Fruit fly (Drosophila melanogaster): ENCODE measurements around the gene hb.

The hb gene

DNA sequence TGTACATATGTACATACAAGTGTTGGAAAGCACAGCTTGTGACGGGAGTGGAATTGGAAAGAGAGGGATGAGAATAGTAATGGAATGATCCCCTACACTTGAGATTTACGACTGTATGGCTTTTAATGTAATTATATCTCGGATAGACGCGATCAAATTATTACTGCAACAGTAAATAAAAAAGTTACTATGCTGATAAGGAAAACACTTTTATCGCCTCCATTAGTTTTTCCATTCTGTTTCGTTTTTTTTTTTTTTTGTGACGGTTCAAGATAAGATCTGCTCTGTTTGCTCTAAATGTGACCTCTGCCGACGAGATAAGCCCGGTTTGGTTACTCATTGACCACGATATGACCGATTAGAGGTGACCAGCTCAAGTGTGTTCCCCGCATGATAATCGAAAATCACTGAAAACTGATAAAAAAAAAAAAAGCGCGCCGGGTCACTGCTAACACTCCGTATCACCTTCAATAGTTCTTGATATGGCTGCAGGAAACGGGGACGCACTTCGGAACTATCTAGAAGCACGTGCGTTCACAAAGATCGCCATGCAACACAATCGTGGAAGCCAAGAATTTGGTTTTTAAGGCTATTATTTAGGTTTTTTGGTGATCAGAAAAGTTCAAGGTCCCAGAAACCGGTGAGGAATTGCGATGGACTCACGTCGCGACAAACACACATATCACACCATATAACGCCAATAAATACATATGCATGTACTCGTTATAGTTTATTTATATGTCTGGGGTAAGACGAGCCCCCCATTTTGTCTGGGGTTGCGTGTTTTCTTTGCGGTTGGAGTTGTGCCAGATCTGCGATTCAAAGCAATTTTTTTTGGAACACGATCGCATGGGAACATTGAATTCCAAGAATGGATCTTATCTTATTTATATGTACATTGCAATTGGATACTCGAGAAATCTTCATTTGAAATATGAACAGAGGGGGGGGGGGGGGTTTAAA lies 26.8 kb downstream of the hb start, which contains the start of gene p (continued):
- TF ChIP-seq nerfin-1 (tag; optimal IDR thresholded peaks at IDR 0.05) (peak; percentile 57), lilli (GFP tag; optimal IDR thresholded peaks at IDR 0.05) (peak; percentile 46), slp2 (GFP tag; optimal IDR thresholded peaks at IDR 0.05) (peak; percentile 36), CG9817 (tag; optimal IDR thresholded peaks at IDR 0.05) (no peak), CG5180 (GFP tag; optimal IDR thresholded peaks at IDR 0.05) (peak; percentile 56), CG8765 (GFP tag; IDR thresholded peaks at IDR 0.05) (no peak), Nf-YA (GFP tag; IDR thresholded peaks at IDR 0.05) (no peak), unpg (GFP tag; optimal IDR thresholded peaks at IDR 0.05) (peak; percentile 58), nerfin-2 (GFP tag; IDR thresholded peaks at IDR 0.05; ENCODE audit: partially characterized antibody) (no peak), CG8924 (tag; optimal IDR thresholded peaks at IDR 0.05) (peak; percentile 21), ham (GFP tag; IDR thresholded peaks at IDR 0.05) (no peak), CG12659 (GFP tag; optimal IDR thresholded peaks at IDR 0.05) (peak; percentile 43), CG8388 (GFP tag; optimal IDR thresholded peaks at IDR 0.05) (no peak), fu2 (GFP tag; optimal IDR thresholded peaks at IDR 0.05) (peak; percentile 45), Hmr (GFP tag; optimal IDR thresholded peaks at IDR 0.05) (peak; percentile 51), ems (GFP tag; optimal IDR thresholded peaks at IDR 0.05) (peak; percentile 51), Ravus (GFP tag; IDR thresholded peaks at IDR 0.05) (no peak), fd3F (GFP tag; optimal IDR thresholded peaks at IDR 0.05) (no peak), CrebB (tag; optimal IDR thresholded peaks at IDR 0.05) (peak; percentile 15), bigmax (GFP tag; optimal IDR thresholded peaks at IDR 0.05) (no peak), Jarid2 (GFP tag; optimal IDR thresholded peaks at IDR 0.05) (no peak), CG18476 (GFP tag; optimal IDR thresholded peaks at IDR 0.05) (peak; percentile 27), Mes4 (GFP tag; optimal IDR thresholded peaks at IDR 0.05) (no peak), stc (GFP tag; IDR thresholded peaks at IDR 0.05) (0 out of 2 replicates have a peak, but pooled peaks have one; percentile 21), CG3281 (GFP tag; optimal IDR thresholded peaks at IDR 0.05) (peak; percentile 14), HmgD (GFP tag; optimal IDR thresholded peaks at IDR 0.05) (no peak), CG4730 (GFP tag; IDR thresholded peaks at IDR 0.05) (no peak), CG2116 (GFP tag; optimal IDR thresholded peaks at IDR 0.05) (no peak), sna (GFP tag; IDR thresholded peaks at IDR 0.05; ENCODE audit: partially characterized antibody) (no peak), gcm2 (GFP tag; optimal IDR thresholded peaks at IDR 0.05) (no peak), prd (optimal IDR thresholded peaks at IDR 0.05) (no peak), prd (GFP tag; IDR thresholded peaks at IDR 0.05) (peak; percentile 37; the same call in 1 of the 3 replicates), Neu2 (GFP tag; optimal IDR thresholded peaks at IDR 0.05; ENCODE audit: borderline replicate concordance) (peak; percentile 44), yki (optimal IDR thresholded peaks at IDR 0.05) (no peak), CG12744 (GFP tag; optimal IDR thresholded peaks at IDR 0.05) (peak; percentile 23), H2.0 (GFP tag; IDR thresholded peaks at IDR 0.05) (no peak), lab (GFP tag; optimal IDR thresholded peaks at IDR 0.05) (peak; percentile 60), hb (GFP tag; IDR thresholded peaks at IDR 0.05; ENCODE audit: partially characterized antibody) (no peak), Camta (GFP tag; optimal IDR thresholded peaks at IDR 0.05) (no peak), CG9932 (GFP tag; IDR thresholded peaks at IDR 0.05) (peak; percentile 51), ara (GFP tag; IDR thresholded peaks at IDR 0.05) (no peak), eve (GFP tag; optimal IDR thresholded peaks at IDR 0.05) (no peak), CG10431 (GFP tag; optimal IDR thresholded peaks at IDR 0.05) (peak; percentile 59), CG1832 (GFP tag; optimal IDR thresholded peaks at IDR 0.05) (no peak), NFAT (GFP tag; IDR thresholded peaks at IDR 0.05) (no peak), vnd (GFP tag; IDR thresholded peaks at IDR 0.05; ENCODE audit: partially characterized antibody) (no peak), Bteb2 (GFP tag; optimal IDR thresholded peaks at IDR 0.05) (peak; percentile 17), CG10366 (GFP tag; IDR thresholded peaks at IDR 0.05) (no peak), amos (GFP tag; IDR thresholded peaks at IDR 0.05; ENCODE audit: partially characterized antibody) (no peak)

All from whole organism, embryonic.